Worm (Caenorhabditis elegans) whole organism, midembryonic: ENCODE data around the gene rab-3.
"Not testable (repeated sequence)": the region's sequence is repeated elsewhere in the genome, so short reads cannot be mapped to it uniquely, and the experiment has no call there.

Source experiments
- cog-1 ChIP-seq: sonication (generic microtip); optimal IDR thresholded peaks from 2 replicates; lab custom pipeline; 2016; ENCODE audit warnings: missing genetic modification characterization, missing compliant biosample characterization
- flt-1 ChIP-seq: fragments of 200-800 bp; sonication (Bioruptor generic); IDR thresholded peaks from 2 replicates; pipeline ENCODE4 v1.3.6; 2022; ENCODE audit warnings: missing genetic modification characterization, missing compliant biosample characterization
- med-1 ChIP-seq: sonication (generic microtip); optimal IDR thresholded peaks from 2 replicates; lab custom pipeline; 2017; ENCODE audit warnings: missing genetic modification characterization, mild to moderate bottlenecking, missing compliant biosample characterization, antibody characterized with exemption, missing genetic modification reagents; ENCODE audit not compliant: insufficient read depth
- ref-1 ChIP-seq: fragments of 200-800 bp; sonication (Bioruptor generic); conservative IDR thresholded peaks from 2 replicates; pipeline ENCODE4 v1.3.6; 2022; ENCODE audit warnings: missing genetic modification reagents, missing genetic modification characterization, missing compliant biosample characterization
- ztf-29 ChIP-seq: fragments of 200-800 bp; sonication (Bioruptor generic); IDR thresholded peaks from 2 replicates; pipeline ENCODE4 v1.3.6; 2022; ENCODE audit warnings: missing genetic modification reagents, missing genetic modification characterization, missing compliant biosample characterization

DNA sequence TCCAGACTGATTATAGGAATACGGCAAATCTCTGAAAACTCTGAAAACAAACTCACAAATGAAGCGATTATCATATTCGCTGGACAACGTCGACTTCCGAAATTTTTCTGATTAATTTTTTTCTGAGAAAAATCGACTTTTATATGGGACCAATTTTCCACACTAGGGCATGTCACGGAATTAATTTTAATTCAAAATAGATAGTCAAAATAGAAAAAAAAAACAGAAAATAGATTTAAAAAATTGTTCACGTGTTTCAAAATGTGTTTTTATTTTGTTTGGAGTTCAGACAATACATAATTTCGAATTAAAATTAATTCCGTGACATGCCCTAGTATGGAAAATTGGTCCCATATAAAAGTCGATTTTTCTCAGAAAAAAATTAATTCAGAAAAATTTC is 30.0 kb upstream of the rab-3 start, which contains the start of the genes F10C1.3 and F10C1.23:
- not testable (repeated sequence) for TF ChIP-seq cog-1 (tag; lab: Kevin White, UChicago); ztf-29; flt-1 (GFP tag; lab: Robert Waterston, UW); med-1 (GFP tag; lab: Kevin White, UChicago); ref-1
